Worm (Caenorhabditis elegans) whole organism, mixed stage, embryonic: ENCODE measurements around the gene hlh-4.

Source experiments
- M03D4.4 ChIP-seq: sonication (generic microtip); optimal IDR thresholded peaks from 2 replicates; lab custom pipeline; 2017; ENCODE audit warnings: mild to moderate bottlenecking, missing genetic modification characterization, missing compliant biosample characterization
- blmp-1 ChIP-seq: fragments of 150-350 bp; optimal IDR thresholded peaks from 2 replicates; lab custom pipeline; 2014; ENCODE audit warnings: missing biosample characterization, missing genetic modification characterization
- ham-2 ChIP-seq: fragments of 200-800 bp; sonication (Bioruptor generic); optimal IDR thresholded peaks from 2 replicates; lab custom pipeline; 2018; ENCODE audit warnings: mild to moderate bottlenecking, missing genetic modification characterization, missing compliant biosample characterization
- lin-32 ChIP-seq: fragments of 200-800 bp; sonication (Bioruptor generic); optimal IDR thresholded peaks from 2 replicates; lab custom pipeline; 2018; ENCODE audit warnings: mild to moderate bottlenecking, missing genetic modification characterization, missing compliant biosample characterization
- lsy-2 ChIP-seq: fragments of 150-350 bp; optimal IDR thresholded peaks from 2 replicates; lab custom pipeline; 2014; ENCODE audit warnings: missing biosample characterization, missing genetic modification characterization
- mep-1 ChIP-seq: fragments of 150-350 bp; optimal IDR thresholded peaks from 2 replicates; lab custom pipeline; 2017; ENCODE audit warnings: missing biosample characterization, missing genetic modification reagents, missing genetic modification characterization, inconsistent platforms
- nhr-12 ChIP-seq: fragments of 150-350 bp; optimal IDR thresholded peaks from 2 replicates; lab custom pipeline; 2014; ENCODE audit warnings: missing biosample characterization, missing genetic modification characterization
- nhr-76 ChIP-seq: sonication (generic microtip); optimal IDR thresholded peaks from 2 replicates; lab custom pipeline; 2017; ENCODE audit warnings: missing biosample characterization, missing genetic modification characterization
- pha-4 ChIP-seq: fragments of 150-350 bp; optimal IDR thresholded peaks from 2 replicates; lab custom pipeline; 2018; ENCODE audit warnings: missing biosample characterization, missing genetic modification reagents, missing genetic modification characterization
- snpc-4 ChIP-seq: fragments of 150-350 bp; optimal IDR thresholded peaks from 2 replicates; lab custom pipeline; 2014; ENCODE audit warnings: missing biosample characterization, missing genetic modification characterization
- unc-62 ChIP-seq: fragments of 150-350 bp; optimal IDR thresholded peaks from 2 replicates; lab custom pipeline; 2014; ENCODE audit warnings: missing biosample characterization, missing genetic modification reagents, missing genetic modification characterization
- zip-8 ChIP-seq: fragments of 150-350 bp; optimal IDR thresholded peaks from 2 replicates; lab custom pipeline; 2014; ENCODE audit warnings: missing biosample characterization, missing genetic modification characterization
- ztf-11 ChIP-seq: fragments of 150-350 bp; optimal IDR thresholded peaks from 2 replicates; lab custom pipeline; 2014; ENCODE audit warnings: missing biosample characterization, missing genetic modification characterization

DNA sequence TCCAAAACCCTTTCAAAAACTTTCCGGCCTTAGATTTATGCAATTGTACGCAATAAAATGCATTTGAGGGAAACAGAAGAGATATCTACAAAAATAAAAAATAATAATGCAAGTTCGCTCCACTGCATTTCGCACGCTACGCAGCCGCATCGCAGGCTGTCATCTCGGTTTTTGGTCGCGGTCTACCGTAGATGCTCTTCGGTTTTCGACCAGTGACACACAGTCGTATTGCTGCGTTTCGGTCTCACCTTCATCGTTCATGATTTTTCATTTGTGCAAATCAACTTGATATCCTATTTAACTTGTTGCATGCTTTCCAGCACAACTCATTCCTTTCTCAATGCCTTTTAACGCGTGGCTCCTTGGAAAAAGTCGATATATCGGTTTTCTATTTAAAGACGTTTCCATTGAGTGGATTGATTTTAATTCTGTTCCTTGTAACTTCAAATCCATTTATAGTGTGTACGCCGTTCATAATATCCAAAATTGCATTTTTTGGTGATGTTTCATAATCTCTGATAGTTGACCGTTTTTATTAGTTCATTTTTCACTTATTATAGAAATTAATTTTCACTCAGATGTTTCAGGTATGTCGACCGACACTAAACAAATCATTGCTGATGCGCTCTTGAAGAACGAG, 41.9 kb upstream of the hlh-4 start, which contains the start of gene vha-1:
- no peak for TF ChIP-seq ztf-11 (tag; lab: Kevin White, UChicago)
- no peak for TF ChIP-seq blmp-1 (tag; lab: Kevin White, UChicago)
- TF ChIP-seq zip-8, result no peak
- peak; percentile 94 for TF ChIP-seq mep-1 (tag; lab: Kevin White, UChicago)
- no peak for TF ChIP-seq nhr-12 (tag; lab: Kevin White, UChicago)
- TF ChIP-seq unc-62 (GFP tag; lab: Kevin White, UChicago), result peak; percentile 60
- TF ChIP-seq M03D4.4, result peak; percentile 34
- no peak for TF ChIP-seq snpc-4 (tag; lab: Kevin White, UChicago)
- no peak for TF ChIP-seq lin-32 (GFP tag; lab: Kevin White, UChicago)
- no peak for TF ChIP-seq nhr-76 (tag; lab: Kevin White, UChicago)
- TF ChIP-seq pha-4 (tag; lab: Kevin White, UChicago), result peak; percentile 89
- peak; percentile 91 for TF ChIP-seq lsy-2
- TF ChIP-seq ham-2, result no peak
